Fruit fly (Drosophila melanogaster): ENCODE measurements around the gene CG11378.

DNA sequence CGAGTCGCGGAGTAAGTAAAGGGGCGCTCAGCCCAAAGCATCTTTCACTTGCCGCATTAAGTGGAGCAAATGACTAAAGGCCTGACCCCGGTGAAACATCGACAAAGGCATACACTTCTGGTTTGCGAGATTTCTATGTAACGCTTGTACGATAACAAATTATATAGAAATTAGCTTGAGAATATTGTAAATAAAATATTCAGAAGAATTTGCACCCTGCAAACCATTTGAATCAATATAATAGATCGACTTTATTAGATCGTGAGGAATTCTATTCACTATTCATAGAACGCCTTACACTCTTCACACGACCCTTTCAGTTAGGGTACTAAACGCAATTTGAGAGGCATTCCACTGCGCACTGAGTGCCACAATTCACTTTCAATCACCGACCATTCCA is 13.1 kb downstream of the CG11378 start:
- no peak for TF ChIP-seq rn (GFP tag; IDR thresholded peaks at IDR 0.05)
- TF ChIP-seq EcR (GFP tag; optimal IDR thresholded peaks at IDR 0.05), result no peak
- no peak for TF ChIP-seq CG8301 (tag; optimal IDR thresholded peaks at IDR 0.05)
- no peak for TF ChIP-seq Pif1B (GFP tag; optimal IDR thresholded peaks at IDR 0.05)
- no peak for TF ChIP-seq CG12605 (GFP tag; IDR thresholded peaks at IDR 0.05)
